Fruit fly (Drosophila melanogaster) S2 (cell line): ENCODE measurements around the gene Polr1D.

Experiments used
- CG8478 ChIP-seq: fragments of >200 bp; optimal IDR thresholded peaks from 2 replicates; lab custom pipeline; 2018
- CTCF ChIP-seq, 2 experiments: fragments of >200 bp; optimal IDR thresholded peaks; 2 replicates each; lab custom pipeline; 2018

Gene Polr1D

dm6 chr2L:19159552-19160406, 24.7 kb upstream of the Polr1D start:
- TF ChIP-seq CG8478 (lab: Kevin White, UChicago) (no peak), CTCF (optimal IDR thresholded peaks at IDR 0.05; lab: Kevin White, UChicago) (no peak)

DNA sequence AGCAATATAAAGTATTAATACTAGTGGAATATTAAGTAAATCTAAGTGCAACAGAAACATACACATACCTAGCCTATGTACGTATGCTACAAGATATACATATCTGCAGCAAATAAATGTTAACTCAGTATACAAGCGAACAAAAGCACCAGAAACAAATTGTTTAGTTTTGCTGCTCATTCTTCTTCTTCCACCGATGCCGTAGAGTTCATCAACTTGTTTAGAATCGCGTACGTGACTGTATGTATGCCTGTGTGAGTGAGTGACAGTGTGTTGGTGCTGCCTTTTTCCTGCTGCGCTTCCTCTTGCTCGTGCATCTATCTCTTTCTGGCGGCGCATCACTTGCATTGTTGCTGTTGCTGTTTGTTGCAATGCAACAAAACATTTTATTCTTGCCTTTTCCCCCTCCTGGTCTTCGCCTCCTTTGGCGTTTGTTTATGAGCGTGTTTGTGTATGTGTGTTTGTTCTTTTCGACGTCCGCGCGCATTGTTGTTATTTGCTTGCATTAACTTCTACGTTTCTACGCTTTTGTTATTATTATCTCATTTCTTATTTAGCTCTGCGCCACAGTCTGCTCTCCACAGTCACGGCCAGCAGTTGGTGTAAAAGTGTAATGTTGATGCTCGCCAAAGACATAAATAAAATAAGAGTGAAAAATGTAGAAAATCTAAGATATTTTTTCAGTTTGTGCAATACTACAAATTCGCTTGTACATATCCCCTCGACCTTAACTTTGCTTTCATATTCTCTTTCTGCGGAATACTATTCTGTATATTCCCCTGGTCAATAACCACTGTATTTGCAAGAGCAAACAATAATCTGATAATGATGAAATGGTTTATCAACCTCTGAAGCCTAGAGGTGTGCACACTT, 23.9 kb upstream of the Polr1D start:
- TF ChIP-seq CG8478 (lab: Kevin White, UChicago) (no peak), CTCF (optimal IDR thresholded peaks at IDR 0.05; lab: Kevin White, UChicago) (no peak)

DNA sequence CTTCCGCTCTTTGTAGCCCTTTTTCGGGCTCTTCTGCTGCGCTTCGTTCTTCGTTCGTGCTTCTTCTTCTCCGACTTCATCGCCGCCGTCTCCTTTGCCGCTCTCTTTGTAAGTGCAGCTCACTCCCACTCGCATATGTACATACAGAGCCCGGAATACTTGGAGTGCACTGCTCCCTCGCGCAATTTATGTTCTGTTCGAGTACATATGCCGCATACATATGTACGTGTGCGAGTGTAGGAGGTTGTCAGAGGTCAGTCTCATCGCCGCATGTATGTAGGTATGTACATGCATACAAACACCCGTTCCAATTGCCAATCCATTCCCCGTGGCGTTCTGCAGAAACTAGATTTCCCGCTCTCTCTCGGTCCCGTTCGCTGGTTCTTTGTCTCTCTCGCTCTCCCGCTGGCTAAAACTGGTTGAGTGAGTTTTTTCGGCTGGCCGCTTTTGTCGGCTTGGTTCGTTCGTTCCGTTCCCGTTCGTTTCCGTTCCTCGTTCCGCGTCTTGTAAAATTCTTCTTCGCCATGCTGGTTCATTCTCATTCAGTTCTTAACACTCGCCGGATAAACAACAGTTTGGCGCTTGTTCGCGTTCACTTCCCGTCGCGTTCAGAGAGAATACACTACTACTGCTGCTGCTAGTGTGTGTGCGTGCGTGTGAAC, 23.1 kb upstream of the Polr1D start:
- TF ChIP-seq CTCF (optimal IDR thresholded peaks at IDR 0.05; lab: Kevin White, UChicago) (no peak), CG8478 (lab: Kevin White, UChicago) (no peak)

DNA sequence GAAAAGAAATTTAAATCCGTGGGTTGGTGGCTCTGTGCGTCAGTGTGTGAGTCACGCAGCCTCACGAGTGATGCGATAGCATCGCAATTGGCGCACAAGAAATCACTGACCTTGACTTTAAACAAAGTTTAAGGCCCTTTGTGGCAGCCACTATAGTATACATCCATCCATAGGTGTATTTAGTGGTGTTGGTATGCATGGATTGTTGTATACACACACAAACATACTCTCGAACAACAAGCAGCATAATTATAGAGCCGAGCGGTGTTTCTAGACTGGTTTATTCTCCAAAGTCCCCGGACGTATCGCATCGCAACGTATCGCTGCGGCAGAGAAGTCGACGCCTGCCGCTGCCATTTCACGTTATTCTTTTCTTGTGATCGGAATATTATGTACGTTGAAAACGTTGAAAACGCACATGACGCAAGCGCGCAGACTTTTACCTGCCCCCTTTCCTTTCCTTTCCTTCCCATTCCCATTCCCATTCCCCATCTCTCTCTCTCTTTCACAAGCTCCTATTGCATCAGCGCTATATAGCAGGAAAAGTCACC, 21.8 kb upstream of the Polr1D start:
- no peak for TF ChIP-seq CTCF (optimal IDR thresholded peaks at IDR 0.05; lab: Kevin White, UChicago)

dm6 chr2L:19155937-19156736, 21.1 kb upstream of the Polr1D start:
- no peak for TF ChIP-seq CG8478 (lab: Kevin White, UChicago)
- no peak for TF ChIP-seq CTCF (optimal IDR thresholded peaks at IDR 0.05; lab: Kevin White, UChicago)

DNA sequence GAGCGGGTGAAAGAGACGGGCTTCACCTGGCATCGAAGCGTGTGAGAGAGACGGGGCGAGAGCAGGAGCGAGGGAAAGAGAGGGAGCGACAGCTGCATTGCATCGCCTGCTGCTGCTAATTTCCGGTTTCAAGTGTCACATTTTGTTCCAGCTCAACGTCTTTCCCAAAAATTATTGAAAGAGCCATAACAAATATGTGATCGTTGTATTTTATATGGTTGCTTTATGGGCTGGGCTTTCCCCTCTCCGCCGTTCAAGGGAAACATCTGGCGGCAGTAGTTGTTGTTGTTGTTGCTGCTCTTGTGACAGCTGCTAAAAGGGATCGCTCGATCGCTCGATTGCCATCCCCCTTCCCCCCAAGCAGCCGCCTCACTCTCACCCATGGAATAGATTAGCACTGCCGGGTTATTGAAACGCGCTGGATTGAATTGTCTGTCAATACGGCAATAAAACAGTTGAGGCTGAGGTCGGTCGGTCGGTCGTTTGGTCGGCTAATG, 19.9 kb upstream of the Polr1D start:
- TF ChIP-seq CTCF (optimal IDR thresholded peaks at IDR 0.05; lab: Kevin White, UChicago): no peak
- TF ChIP-seq CG8478 (lab: Kevin White, UChicago): no peak

DNA sequence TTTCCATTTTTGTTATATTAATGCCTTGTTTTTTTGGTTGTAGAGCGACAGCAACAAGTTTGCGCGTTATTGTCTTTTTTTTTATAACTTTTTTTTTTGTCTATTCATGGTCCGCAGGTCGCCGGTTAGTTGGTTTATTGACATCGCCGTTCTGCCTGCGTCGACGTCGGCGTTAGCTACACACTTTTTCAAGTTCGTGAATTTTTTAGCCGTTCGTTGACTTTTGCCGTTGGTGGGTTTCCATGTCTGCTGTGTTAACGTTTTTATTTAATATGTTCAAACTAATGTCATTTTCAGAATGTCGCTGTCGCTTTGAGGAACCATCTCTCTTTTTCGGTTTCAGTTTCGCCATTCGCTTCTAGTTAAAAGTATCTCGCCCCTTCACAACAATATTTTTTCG, 11.6 kb upstream of the Polr1D start:
- no peak for TF ChIP-seq CG8478 (lab: Kevin White, UChicago)
- TF ChIP-seq CTCF (optimal IDR thresholded peaks at IDR 0.05; lab: Kevin White, UChicago): no peak

dm6 chr2L:19146047-19146446, 11.0 kb upstream of the Polr1D start:
- TF ChIP-seq CTCF (optimal IDR thresholded peaks at IDR 0.05; lab: Kevin White, UChicago): no peak
- TF ChIP-seq CG8478 (lab: Kevin White, UChicago): no peak

DNA sequence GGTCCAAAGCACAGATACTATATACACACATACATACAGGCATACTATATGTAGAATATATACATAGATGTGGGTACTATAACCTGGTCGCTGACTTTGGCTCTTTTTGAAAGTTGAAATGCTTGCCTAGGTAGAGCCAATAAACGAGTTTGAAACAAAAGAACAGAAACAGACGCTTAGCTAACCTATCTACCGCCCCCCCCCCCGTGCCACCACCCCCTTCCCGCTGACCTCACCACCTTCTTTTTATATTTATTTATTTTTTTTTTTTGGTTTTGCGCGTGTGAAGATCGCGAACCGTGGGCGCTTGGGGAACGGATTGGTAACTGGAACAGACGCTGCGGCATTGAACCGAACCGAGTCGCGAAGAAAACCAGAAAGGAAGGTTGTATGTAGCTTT, 9.1 kb upstream of the Polr1D start:
- TF ChIP-seq CG8478 (lab: Kevin White, UChicago) (no peak), CTCF (optimal IDR thresholded peaks at IDR 0.05; lab: Kevin White, UChicago) (no peak)

- TF ChIP-seq CTCF (optimal IDR thresholded peaks at IDR 0.05; lab: Kevin White, UChicago) (no peak), CG8478 (lab: Kevin White, UChicago) (no peak)
These were observed 7.3 kb upstream of the Polr1D start for dm6 chr2L:19142176-19142870.

DNA sequence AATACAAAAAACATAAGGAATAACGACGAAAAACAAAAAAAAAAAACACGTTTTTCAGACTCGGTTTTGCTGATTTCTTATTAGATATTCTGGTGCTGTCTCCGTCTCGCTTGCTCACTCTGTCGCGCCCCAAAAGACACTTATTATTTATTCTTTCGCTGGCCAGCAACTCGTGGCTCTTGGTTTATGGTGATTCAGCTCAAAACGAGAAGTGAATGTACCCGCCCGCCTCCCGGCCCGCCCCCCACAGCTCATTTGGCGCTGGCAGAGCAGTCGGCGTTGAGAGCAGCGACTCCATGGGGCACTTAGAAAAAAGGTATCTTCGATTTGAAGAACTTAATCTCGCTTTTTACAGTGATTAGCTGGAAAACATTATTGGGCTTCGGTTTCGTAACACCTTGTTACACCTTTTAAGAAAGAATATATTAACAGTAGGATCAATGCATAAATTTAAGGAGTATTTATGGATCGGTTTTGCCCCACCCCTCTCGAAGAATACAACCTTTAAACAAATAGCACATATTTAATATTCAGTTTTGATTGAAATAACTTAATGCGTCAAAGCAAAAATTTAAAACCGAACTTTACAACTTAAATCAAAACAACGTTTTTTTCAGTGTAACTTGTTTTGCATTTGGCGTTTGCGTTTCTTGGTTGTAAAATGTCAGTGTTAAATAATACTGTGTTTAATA, 6.5 kb upstream of the Polr1D start:
- no peak for TF ChIP-seq CTCF (optimal IDR thresholded peaks at IDR 0.05; lab: Kevin White, UChicago)
- TF ChIP-seq CG8478 (lab: Kevin White, UChicago): no peak

DNA sequence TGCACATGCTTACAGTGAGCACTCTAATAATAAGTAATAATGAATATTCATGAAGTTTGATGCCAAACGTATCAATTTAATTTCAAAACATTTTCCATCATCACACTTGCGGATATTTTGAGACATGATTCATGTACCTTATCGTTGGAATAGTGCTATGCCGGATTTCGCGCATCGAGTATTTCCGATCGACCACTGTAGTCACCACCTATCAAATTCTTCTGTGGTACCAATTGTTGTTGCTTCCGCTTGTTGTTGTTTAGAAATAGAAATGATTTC, 5.9 kb upstream of the Polr1D start:
- TF ChIP-seq CTCF (optimal IDR thresholded peaks at IDR 0.05; lab: Kevin White, UChicago) (no peak), CG8478 (lab: Kevin White, UChicago) (no peak)
